Fruit fly (Drosophila melanogaster) whole organism, embryonic: Measurements from ENCODE around the gene svr.
A peak's percentile ranks its signal among the peaks of the same experiment; 100 is the strongest.

Experiments used
- CG1024 ChIP-seq: fragments of 200-800 bp; sonication (Bioruptor generic); IDR thresholded peaks from 2 replicates; pipeline ENCODE4 v1.3.6; 2022; ENCODE audit warnings: missing biosample characterization, missing genetic modification characterization
- CG10267 ChIP-seq: fragments of 200-800 bp; sonication (Bioruptor generic); optimal IDR thresholded peaks from 2 replicates; lab custom pipeline; 2018; ENCODE audit warnings: missing biosample characterization, mild to moderate bottlenecking, missing genetic modification characterization, moderate library complexity
- CG10543 ChIP-seq: fragments of 200-800 bp; sonication (Bioruptor generic); optimal IDR thresholded peaks from 3 replicates; lab custom pipeline; 2017; ENCODE audit warnings: missing biosample characterization, mild to moderate bottlenecking, missing genetic modification characterization, moderate library complexity
- CG11085 ChIP-seq: fragments of 200-800 bp; sonication (Bioruptor generic); IDR thresholded peaks from 2 replicates; pipeline ENCODE4 v1.3.6; 2022; ENCODE audit warnings: missing biosample characterization, missing genetic modification characterization
- CG11456 ChIP-seq: fragments of 200-800 bp; sonication (Bioruptor generic); IDR thresholded peaks from 3 replicates; pipeline ENCODE4 v1.3.6; 2022; ENCODE audit warnings: missing biosample characterization, missing genetic modification characterization
- CG12659 ChIP-seq: fragments of 200-800 bp; sonication (Bioruptor generic); optimal IDR thresholded peaks from 3 replicates; lab custom pipeline; 2017; ENCODE audit warnings: mild to moderate bottlenecking, missing biosample characterization, missing genetic modification reagents, missing genetic modification characterization
- CG12769 ChIP-seq: fragments of 200-800 bp; sonication (Bioruptor generic); optimal IDR thresholded peaks from 2 replicates; lab custom pipeline; 2019; ENCODE audit warnings: missing biosample characterization, mild to moderate bottlenecking, missing genetic modification characterization, moderate library complexity
- CG12942 ChIP-seq: fragments of 200-800 bp; sonication (Bioruptor generic); optimal IDR thresholded peaks from 3 replicates; lab custom pipeline; 2016; ENCODE audit warnings: missing biosample characterization, missing genetic modification characterization
- CG14860 ChIP-seq: fragments of 200-800 bp; sonication (Bioruptor generic); IDR thresholded peaks from 3 replicates; pipeline ENCODE4 v1.3.6; 2022; ENCODE audit warnings: missing biosample characterization, missing genetic modification characterization; ENCODE audit not compliant: partially characterized antibody
- CG15601 ChIP-seq: fragments of 200-800 bp; sonication (Bioruptor generic); optimal IDR thresholded peaks from 3 replicates; lab custom pipeline; 2019; ENCODE audit warnings: missing biosample characterization, mild to moderate bottlenecking, missing genetic modification characterization, moderate library complexity
- CG1647 ChIP-seq: fragments of 200-800 bp; sonication (Bioruptor generic); optimal IDR thresholded peaks from 3 replicates; lab custom pipeline; 2016; ENCODE audit warnings: missing biosample characterization, missing genetic modification characterization
- CG16815 ChIP-seq: fragments of 200-800 bp; sonication (Bioruptor generic); optimal IDR thresholded peaks from 3 replicates; lab custom pipeline; 2017; ENCODE audit warnings: missing biosample characterization, mild to moderate bottlenecking, missing genetic modification characterization
- CG16863 ChIP-seq: fragments of 200-800 bp; sonication (Bioruptor generic); optimal IDR thresholded peaks from 3 replicates; lab custom pipeline; 2016; ENCODE audit warnings: missing biosample characterization, missing genetic modification characterization
- CG17359 ChIP-seq: fragments of 200-800 bp; sonication (Bioruptor generic); optimal IDR thresholded peaks from 3 replicates; lab custom pipeline; 2018; ENCODE audit warnings: missing biosample characterization, mild to moderate bottlenecking, missing genetic modification characterization, moderate library complexity
- CG1792 ChIP-seq: fragments of 200-800 bp; sonication (Bioruptor generic); optimal IDR thresholded peaks from 2 replicates; lab custom pipeline; 2016; ENCODE audit warnings: missing biosample characterization, missing genetic modification characterization
- CG18476 ChIP-seq: fragments of 200-800 bp; sonication (Bioruptor generic); optimal IDR thresholded peaks from 2 replicates; lab custom pipeline; 2016; ENCODE audit warnings: missing biosample characterization, mild to moderate bottlenecking, missing genetic modification characterization
- CG30431 ChIP-seq: fragments of 200-800 bp; sonication (Bioruptor generic); optimal IDR thresholded peaks from 2 replicates; lab custom pipeline; 2017; ENCODE audit warnings: missing biosample characterization, missing genetic modification characterization
- CG33557 ChIP-seq: fragments of 200-800 bp; sonication (Bioruptor generic); optimal IDR thresholded peaks from 2 replicates; lab custom pipeline; 2019; ENCODE audit warnings: missing biosample characterization, mild to moderate bottlenecking, missing genetic modification characterization, moderate library complexity
- CG4360 ChIP-seq: fragments of 200-800 bp; sonication (Bioruptor generic); IDR thresholded peaks from 2 replicates; pipeline ENCODE4 v1.3.6; 2022; ENCODE audit warnings: missing biosample characterization, missing genetic modification characterization
- CG6683 ChIP-seq: fragments of 200-800 bp; sonication (Bioruptor generic); optimal IDR thresholded peaks from 2 replicates; lab custom pipeline; 2017; ENCODE audit warnings: missing biosample characterization, mild to moderate bottlenecking, missing genetic modification characterization, missing genetic modification reagents
- CG9727 ChIP-seq: fragments of 200-800 bp; sonication (Bioruptor generic); optimal IDR thresholded peaks from 3 replicates; lab custom pipeline; 2017; ENCODE audit warnings: missing biosample characterization, mild to moderate bottlenecking, missing genetic modification characterization
- CTCF ChIP-seq: fragments of 200-800 bp; sonication (Bioruptor generic); optimal IDR thresholded peaks from 2 replicates; lab custom pipeline; 2017; ENCODE audit warnings: missing biosample characterization, mild to moderate bottlenecking, missing genetic modification characterization, moderate library complexity
- Dp ChIP-seq: fragments of 200-800 bp; sonication (Bioruptor generic); optimal IDR thresholded peaks from 2 replicates; lab custom pipeline; 2018; ENCODE audit warnings: missing biosample characterization, mild to moderate bottlenecking, missing genetic modification characterization, moderate library complexity
- Dref ChIP-seq: fragments of 200-800 bp; sonication (Bioruptor generic); IDR thresholded peaks from 2 replicates; pipeline ENCODE4 v1.3.6; 2022; ENCODE audit warnings: missing biosample characterization, missing genetic modification characterization
- Drgx ChIP-seq: fragments of 200-800 bp; sonication (Bioruptor generic); IDR thresholded peaks from 2 replicates; pipeline ENCODE4 v1.3.6; 2022; ENCODE audit warnings: missing biosample characterization, missing genetic modification characterization
- H15 ChIP-seq: fragments of 200-800 bp; sonication (Bioruptor generic); IDR thresholded peaks from 3 replicates; pipeline ENCODE4 v1.3.6; 2022; ENCODE audit warnings: missing biosample characterization, missing genetic modification characterization
- HmgZ ChIP-seq: fragments of 200-800 bp; sonication (Bioruptor generic); optimal IDR thresholded peaks from 2 replicates; lab custom pipeline; 2018; ENCODE audit warnings: missing biosample characterization, mild to moderate bottlenecking, missing genetic modification characterization
- Mad ChIP-seq: fragments of 200-800 bp; sonication (Bioruptor generic); optimal IDR thresholded peaks from 2 replicates; lab custom pipeline; 2016; ENCODE audit warnings: missing biosample characterization, missing genetic modification characterization
- Pdp1 ChIP-seq, 2 experiments: fragments of 200-800 bp; sonication (Bioruptor generic); optimal IDR thresholded peaks; 3 replicates each; lab custom pipeline; 2016; ENCODE audit warnings: missing biosample characterization in 2 of 2, missing genetic modification characterization in 2 of 2, mild to moderate bottlenecking in 1 of 2, moderate library complexity in 1 of 2
- Ravus ChIP-seq: fragments of 200-800 bp; sonication (Bioruptor generic); IDR thresholded peaks from 2 replicates; pipeline ENCODE4 v1.3.6; 2022; ENCODE audit warnings: missing biosample characterization, missing genetic modification characterization
- Scr ChIP-seq: fragments of 200-800 bp; sonication (Bioruptor generic); IDR thresholded peaks from 2 replicates; pipeline ENCODE4 v1.3.6; 2022; ENCODE audit warnings: missing biosample characterization, missing genetic modification characterization; ENCODE audit not compliant: partially characterized antibody
- Spps ChIP-seq: fragments of 200-800 bp; sonication (Bioruptor generic); optimal IDR thresholded peaks from 2 replicates; lab custom pipeline; 2018; ENCODE audit warnings: missing biosample characterization, mild to moderate bottlenecking, missing genetic modification characterization
- Ssrp ChIP-seq: fragments of 200-800 bp; sonication (Bioruptor generic); optimal IDR thresholded peaks from 2 replicates; lab custom pipeline; 2018; ENCODE audit warnings: missing biosample characterization, mild to moderate bottlenecking, missing genetic modification characterization, moderate library complexity
- Stat92E ChIP-seq, 3 experiments: fragments of >200 bp in 2 of 3; fragments of 200-800 bp in 1 of 3; sonication (Bioruptor generic) in 1 of 3; optimal IDR thresholded peaks; 2 replicates each; lab custom pipeline; 2017 to 2019; ENCODE audit warnings: missing biosample characterization in 3 of 3, missing genetic modification characterization in 3 of 3, mild to moderate bottlenecking in 1 of 3, moderate library complexity in 1 of 3
- br ChIP-seq: fragments of >200 bp; optimal IDR thresholded peaks from 2 replicates; lab custom pipeline; 2017
- cad ChIP-seq: fragments of >200 bp; optimal IDR thresholded peaks from 2 replicates; lab custom pipeline; 2017; ENCODE audit warnings: missing biosample characterization, missing genetic modification characterization
- croc ChIP-seq: fragments of 200-800 bp; sonication (Bioruptor generic); conservative IDR thresholded peaks from 3 replicates; pipeline ENCODE4 v1.3.6; 2022; ENCODE audit warnings: missing biosample characterization, missing genetic modification characterization
- dmrt11E ChIP-seq: fragments of 200-800 bp; sonication (Bioruptor generic); optimal IDR thresholded peaks from 3 replicates; lab custom pipeline; 2018; ENCODE audit warnings: missing biosample characterization, mild to moderate bottlenecking, missing genetic modification characterization, moderate library complexity
- dpn ChIP-seq, 2 experiments: fragments of 200-800 bp; sonication (Bioruptor generic); optimal IDR thresholded peaks; 3 replicates each; lab custom pipeline; 2016; ENCODE audit warnings: missing biosample characterization in 2 of 2, missing genetic modification characterization in 2 of 2
- exex ChIP-seq: fragments of 200-800 bp; sonication (Bioruptor generic); optimal IDR thresholded peaks from 4 replicates; lab custom pipeline; 2018; ENCODE audit warnings: missing biosample characterization, mild to moderate bottlenecking, missing genetic modification characterization, moderate library complexity
- knrl ChIP-seq: fragments of 200-800 bp; sonication (Bioruptor generic); IDR thresholded peaks from 3 replicates; pipeline ENCODE4 v1.3.6; 2022; ENCODE audit warnings: missing biosample characterization, missing genetic modification characterization; ENCODE audit not compliant: partially characterized antibody
- lilli ChIP-seq: fragments of 200-800 bp; sonication (Bioruptor generic); optimal IDR thresholded peaks from 3 replicates; lab custom pipeline; 2016; ENCODE audit warnings: missing biosample characterization, missing genetic modification characterization
- odd ChIP-seq: fragments of 200-800 bp; sonication (Bioruptor generic); optimal IDR thresholded peaks from 2 replicates; lab custom pipeline; 2017; ENCODE audit warnings: missing biosample characterization, mild to moderate bottlenecking, missing genetic modification characterization
- peb ChIP-seq: fragments of 200-800 bp; sonication (Bioruptor generic); IDR thresholded peaks from 2 replicates; pipeline ENCODE4 v1.3.6; 2022; ENCODE audit warnings: missing biosample characterization, missing genetic modification characterization
- rib ChIP-seq: fragments of 200-800 bp; sonication (Bioruptor generic); IDR thresholded peaks from 2 replicates; pipeline ENCODE4 v1.3.6; 2022; ENCODE audit warnings: missing biosample characterization, missing genetic modification characterization
- row ChIP-seq: fragments of 200-800 bp; sonication (Bioruptor generic); IDR thresholded peaks from 3 replicates; pipeline ENCODE4 v1.3.6; 2022; ENCODE audit warnings: missing biosample characterization, missing genetic modification characterization
- trem ChIP-seq: fragments of 200-800 bp; optimal IDR thresholded peaks from 3 replicates; lab custom pipeline; 2019; ENCODE audit warnings: missing biosample characterization, mild to moderate bottlenecking, missing genetic modification characterization, moderate library complexity
- tx ChIP-seq: fragments of 200-800 bp; sonication (Bioruptor generic); optimal IDR thresholded peaks from 2 replicates; lab custom pipeline; 2016; ENCODE audit warnings: missing biosample characterization, missing genetic modification characterization
- unc-4 ChIP-seq: fragments of 200-800 bp; sonication (Bioruptor generic); IDR thresholded peaks from 2 replicates; pipeline ENCODE4 v1.3.6; 2022; ENCODE audit warnings: missing biosample characterization, missing genetic modification characterization; ENCODE audit not compliant: partially characterized antibody
- unpg ChIP-seq: fragments of 200-800 bp; sonication (Bioruptor generic); optimal IDR thresholded peaks from 3 replicates; lab custom pipeline; 2018; ENCODE audit warnings: missing biosample characterization, mild to moderate bottlenecking, missing genetic modification characterization, moderate library complexity

svr gene

dm6 chrX:522357-523043, 26.3 kb downstream of the svr start (continued):
- TF ChIP-seq HmgZ (tag; lab: Kevin White, UChicago) (peak; percentile 92), CG12769 (tag; lab: Kevin White, UChicago) (peak; percentile 97), CG16815 (peak; percentile 64), Scr (GFP tag; lab: Robert Waterston, UW) (no peak), CG10543 (GFP tag; lab: Kevin White, UChicago) (peak; percentile 92), Mad (GFP tag; lab: Kevin White, UChicago) (peak; percentile 79), CG1647 (GFP tag; lab: Kevin White, UChicago) (peak; percentile 84), CG12942 (peak; percentile 86), CG6683 (GFP tag; lab: Kevin White, UChicago) (peak; percentile 55), CG14860 (GFP tag; lab: Robert Waterston, UW) (no peak), H15 (peak; percentile 80), CG10267 (tag; lab: Kevin White, UChicago) (peak; percentile 44), CG9727 (GFP tag; lab: Kevin White, UChicago) (peak; percentile 57), croc (GFP tag; lab: Robert Waterston, UW) (peak; percentile 35; the same call in 1 of the 3 replicates), CG1792 (GFP tag; lab: Kevin White, UChicago) (peak; percentile 72), CG4360 (peak; percentile 61), row (GFP tag; lab: Robert Waterston, UW) (peak; percentile 95), tx (GFP tag; lab: Kevin White, UChicago) (peak; percentile 81), Dp (GFP tag; lab: Kevin White, UChicago) (no peak), CTCF (GFP tag; lab: Kevin White, UChicago) (no peak), CG15601 (tag; lab: Kevin White, UChicago) (peak; percentile 16), CG11085 (GFP tag; lab: Robert Waterston, UW) (peak; percentile 87), CG1024 (GFP tag; lab: Robert Waterston, UW) (peak; percentile 68), odd (GFP tag; lab: Kevin White, UChicago) (peak; percentile 58), CG11456 (GFP tag; lab: Robert Waterston, UW) (peak; percentile 97), CG33557 (peak; percentile 46), peb (GFP tag; lab: Robert Waterston, UW) (peak; percentile 72), br (lab: Kevin White, UChicago) (no peak), Ssrp (tag; lab: Kevin White, UChicago) (peak; percentile 26), Stat92E (GFP tag; optimal IDR thresholded peaks at IDR 0.05; lab: Kevin White, UChicago) (no peak), knrl (GFP tag; lab: Robert Waterston, UW) (no peak), Dref (GFP tag; lab: Robert Waterston, UW) (peak; percentile 49), dmrt11E (tag; lab: Kevin White, UChicago) (peak; percentile 35), CG30431 (GFP tag; lab: Kevin White, UChicago) (no peak), cad (GFP tag; lab: Kevin White, UChicago) (peak; percentile 53), rib (GFP tag; lab: Robert Waterston, UW) (peak; percentile 92), exex (tag; lab: Kevin White, UChicago) (peak; percentile 52), CG17359 (tag; lab: Kevin White, UChicago) (peak; percentile 80), CG18476 (GFP tag; lab: Kevin White, UChicago) (peak; percentile 10), lilli (GFP tag; lab: Kevin White, UChicago) (peak; percentile 92), dpn (GFP tag; optimal IDR thresholded peaks at IDR 0.05; lab: Kevin White, UChicago) (peak; percentile 91 to 92), Pdp1 (GFP tag; optimal IDR thresholded peaks at IDR 0.05; lab: Kevin White, UChicago) (peak; percentile 83 to 87), Drgx (peak; percentile 81), CG12659 (peak; percentile 80), Spps (tag; lab: Kevin White, UChicago) (peak; percentile 19), unpg (GFP tag; lab: Kevin White, UChicago) (peak; percentile 74), unc-4 (GFP tag; lab: Robert Waterston, UW) (no peak), CG16863 (peak; percentile 72), trem (no peak), Ravus (GFP tag; lab: Robert Waterston, UW) (peak; percentile 24; the same call in 1 of the 2 replicates)
